Fruit fly (Drosophila melanogaster) whole organism, embryonic: ENCODE data around the gene pnt.

Source experiments
- ATbp ChIP-seq: fragments of 200-800 bp; sonication (Bioruptor generic); optimal IDR thresholded peaks from 2 replicates; lab custom pipeline; 2017; ENCODE audit warnings: missing biosample characterization, mild to moderate bottlenecking, missing genetic modification characterization, missing genetic modification reagents
- Antp ChIP-seq: fragments of 200-800 bp; sonication (Bioruptor generic); optimal IDR thresholded peaks from 3 replicates; lab custom pipeline; 2016; ENCODE audit warnings: missing biosample characterization, missing genetic modification characterization
- Bgb ChIP-seq: fragments of 200-800 bp; sonication (Bioruptor generic); IDR thresholded peaks from 2 replicates; pipeline ENCODE4 v1.3.6; 2022; ENCODE audit warnings: missing biosample characterization, missing genetic modification characterization; ENCODE audit not compliant: partially characterized antibody
- Bteb2 ChIP-seq: fragments of 200-800 bp; sonication (Bioruptor generic); optimal IDR thresholded peaks from 2 replicates; lab custom pipeline; 2016; ENCODE audit warnings: missing biosample characterization, missing genetic modification characterization
- CG10543 ChIP-seq: fragments of 200-800 bp; sonication (Bioruptor generic); optimal IDR thresholded peaks from 3 replicates; lab custom pipeline; 2017; ENCODE audit warnings: missing biosample characterization, mild to moderate bottlenecking, missing genetic modification characterization, moderate library complexity
- CG10979 ChIP-seq: fragments of 200-800 bp; sonication (Bioruptor generic); optimal IDR thresholded peaks from 2 replicates; lab custom pipeline; 2018; ENCODE audit warnings: missing biosample characterization, mild to moderate bottlenecking, missing genetic modification characterization, moderate library complexity
- CG11085 ChIP-seq: fragments of 200-800 bp; sonication (Bioruptor generic); IDR thresholded peaks from 2 replicates; pipeline ENCODE4 v1.3.6; 2022; ENCODE audit warnings: missing biosample characterization, missing genetic modification characterization
- CG11695 ChIP-seq: fragments of 200-800 bp; sonication (Bioruptor generic); IDR thresholded peaks from 3 replicates; pipeline ENCODE4 v1.3.6; 2022; ENCODE audit warnings: missing biosample characterization, missing genetic modification characterization
- CG15479 ChIP-seq: fragments of 200-800 bp; sonication (Bioruptor generic); optimal IDR thresholded peaks from 3 replicates; lab custom pipeline; 2019; ENCODE audit warnings: missing biosample characterization, mild to moderate bottlenecking, missing genetic modification characterization, moderate library complexity
- CG2712 ChIP-seq: fragments of 200-800 bp; optimal IDR thresholded peaks from 3 replicates; lab custom pipeline; 2019; ENCODE audit warnings: missing biosample characterization, mild to moderate bottlenecking, missing genetic modification characterization, moderate library complexity
- CG2875 ChIP-seq: fragments of 200-800 bp; sonication (Bioruptor generic); optimal IDR thresholded peaks from 2 replicates; lab custom pipeline; 2017; ENCODE audit warnings: missing biosample characterization, mild to moderate bottlenecking, missing genetic modification characterization, missing genetic modification reagents
- CG4282 ChIP-seq: fragments of 200-800 bp; sonication (Bioruptor generic); optimal IDR thresholded peaks from 2 replicates; lab custom pipeline; 2016; ENCODE audit warnings: missing biosample characterization, missing genetic modification characterization
- CG8089 ChIP-seq: fragments of 200-800 bp; sonication (Bioruptor generic); optimal IDR thresholded peaks from 3 replicates; lab custom pipeline; 2016; ENCODE audit warnings: missing biosample characterization, missing genetic modification characterization
- CG8359 ChIP-seq: fragments of 200-800 bp; sonication (Bioruptor generic); optimal IDR thresholded peaks from 2 replicates; lab custom pipeline; 2017; ENCODE audit warnings: missing biosample characterization, mild to moderate bottlenecking, missing genetic modification characterization, borderline replicate concordance
- CG9437 ChIP-seq: fragments of 200-800 bp; sonication (Bioruptor generic); optimal IDR thresholded peaks from 2 replicates; lab custom pipeline; 2018; ENCODE audit warnings: missing biosample characterization, mild to moderate bottlenecking, missing genetic modification characterization
- CHES-1-like ChIP-seq: fragments of 200-800 bp; sonication (Bioruptor generic); optimal IDR thresholded peaks from 2 replicates; lab custom pipeline; 2016; ENCODE audit warnings: missing biosample characterization, missing genetic modification characterization
- Chrac-16 ChIP-seq: fragments of 200-800 bp; sonication (Bioruptor generic); optimal IDR thresholded peaks from 3 replicates; lab custom pipeline; 2016; ENCODE audit warnings: missing biosample characterization, missing genetic modification characterization
- CoRest ChIP-seq: fragments of 200-800 bp; sonication (Bioruptor generic); optimal IDR thresholded peaks from 3 replicates; lab custom pipeline; 2018; ENCODE audit warnings: missing biosample characterization, mild to moderate bottlenecking, missing genetic modification characterization, moderate library complexity
- D19B ChIP-seq: fragments of 200-800 bp; sonication (Bioruptor generic); optimal IDR thresholded peaks from 2 replicates; lab custom pipeline; 2017; ENCODE audit warnings: missing biosample characterization, mild to moderate bottlenecking, missing genetic modification characterization
- Gsc ChIP-seq: fragments of 200-800 bp; sonication (Bioruptor generic); IDR thresholded peaks from 2 replicates; pipeline ENCODE4 v1.3.6; 2022; ENCODE audit warnings: missing biosample characterization, missing genetic modification characterization
- HLH3B ChIP-seq: fragments of 200-800 bp; sonication (Bioruptor generic); IDR thresholded peaks from 2 replicates; pipeline ENCODE4 v1.3.6; 2022; ENCODE audit warnings: missing biosample characterization, missing genetic modification characterization
- HLH54F ChIP-seq: fragments of 200-800 bp; sonication (Bioruptor generic); optimal IDR thresholded peaks from 3 replicates; lab custom pipeline; 2016; ENCODE audit warnings: missing biosample characterization, missing genetic modification characterization
- Hmr ChIP-seq: fragments of 200-800 bp; sonication (Bioruptor generic); optimal IDR thresholded peaks from 3 replicates; lab custom pipeline; 2017; ENCODE audit warnings: mild to moderate bottlenecking, missing biosample characterization, missing genetic modification reagents, missing genetic modification characterization
- Hmx ChIP-seq: fragments of 200-800 bp; sonication (Bioruptor generic); optimal IDR thresholded peaks from 2 replicates; lab custom pipeline; 2016; ENCODE audit warnings: missing biosample characterization, missing genetic modification characterization
- Hr3 ChIP-seq: fragments of 200-800 bp; sonication (Bioruptor generic); optimal IDR thresholded peaks from 3 replicates; lab custom pipeline; 2016; ENCODE audit warnings: missing biosample characterization, missing genetic modification characterization
- Hr78 ChIP-seq, 2 experiments: fragments of 200-800 bp in 1 of 2; fragments of >200 bp in 1 of 2; sonication (Bioruptor generic) in 1 of 2; optimal IDR thresholded peaks; 2 replicates each; lab custom pipeline; 2017 to 2019; ENCODE audit warnings: missing biosample characterization in 2 of 2, missing genetic modification characterization in 2 of 2, mild to moderate bottlenecking in 1 of 2, moderate library complexity in 1 of 2
- MTF-1 ChIP-seq: fragments of 200-800 bp; sonication (Bioruptor generic); optimal IDR thresholded peaks from 2 replicates; lab custom pipeline; 2018; ENCODE audit warnings: missing biosample characterization, mild to moderate bottlenecking, missing genetic modification characterization, borderline replicate concordance
- Med ChIP-seq: fragments of 200-800 bp; sonication (Bioruptor generic); peaks from one replicate; lab custom pipeline; 2016; ENCODE audit warnings: missing biosample characterization, missing genetic modification characterization, mild to moderate bottlenecking, inconsistent platforms, moderate library complexity
- Oaz ChIP-seq: fragments of 200-800 bp; sonication (Bioruptor generic); IDR thresholded peaks from 2 replicates; pipeline ENCODE4 v1.3.6; 2022; ENCODE audit warnings: missing biosample characterization, missing genetic modification characterization
- Six4 ChIP-seq: fragments of 200-800 bp; sonication (Bioruptor generic); optimal IDR thresholded peaks from 2 replicates; lab custom pipeline; 2016; ENCODE audit warnings: missing biosample characterization, missing genetic modification characterization
- Xrp1 ChIP-seq: fragments of 200-800 bp; sonication (Bioruptor generic); IDR thresholded peaks from 2 replicates; pipeline ENCODE4 v1.3.6; 2022; ENCODE audit warnings: missing biosample characterization, missing genetic modification characterization
- ato ChIP-seq: fragments of 200-800 bp; sonication (Bioruptor generic); IDR thresholded peaks from 2 replicates; pipeline ENCODE4 v1.3.6; 2022; ENCODE audit warnings: missing biosample characterization, missing genetic modification characterization; ENCODE audit not compliant: partially characterized antibody
- ci ChIP-seq: fragments of 200-800 bp; sonication (Bioruptor generic); IDR thresholded peaks from 3 replicates; pipeline ENCODE4 v1.3.6; 2022; ENCODE audit warnings: missing biosample characterization, missing genetic modification characterization
- corto ChIP-seq: fragments of 200-800 bp; sonication (Bioruptor generic); optimal IDR thresholded peaks from 2 replicates; lab custom pipeline; 2016; ENCODE audit warnings: missing biosample characterization, mild to moderate bottlenecking, missing genetic modification characterization, moderate library complexity
- da ChIP-seq: fragments of 200-800 bp; sonication (Bioruptor generic); optimal IDR thresholded peaks from 2 replicates; lab custom pipeline; 2016; ENCODE audit warnings: missing biosample characterization, missing genetic modification characterization
- esg ChIP-seq: fragments of 200-800 bp; sonication (Bioruptor generic); conservative IDR thresholded peaks from 2 replicates; pipeline ENCODE4 v1.3.6; 2022; ENCODE audit warnings: missing biosample characterization, missing genetic modification characterization
- hth ChIP-seq: fragments of >200 bp; optimal IDR thresholded peaks from 2 replicates; lab custom pipeline; 2017; ENCODE audit warnings: inconsistent platforms
- knrl ChIP-seq: fragments of 200-800 bp; sonication (Bioruptor generic); IDR thresholded peaks from 3 replicates; pipeline ENCODE4 v1.3.6; 2022; ENCODE audit warnings: missing biosample characterization, missing genetic modification characterization; ENCODE audit not compliant: partially characterized antibody
- lmd ChIP-seq: fragments of 200-800 bp; sonication (Bioruptor generic); IDR thresholded peaks from 2 replicates; pipeline ENCODE4 v1.3.6; 2022; ENCODE audit warnings: missing biosample characterization, missing genetic modification characterization
- lola ChIP-seq, 3 experiments: fragments of >200 bp in 2 of 3; fragments of 200-800 bp in 1 of 3; sonication (Bioruptor generic) in 1 of 3; optimal IDR thresholded peaks; 2 replicates each; lab custom pipeline; 2017 to 2019; ENCODE audit warnings: missing biosample characterization in 3 of 3, missing genetic modification characterization in 3 of 3, mild to moderate bottlenecking in 1 of 3, moderate library complexity in 1 of 3
- pfk ChIP-seq: fragments of 200-800 bp; sonication (Bioruptor generic); optimal IDR thresholded peaks from 2 replicates; lab custom pipeline; 2018; ENCODE audit warnings: missing biosample characterization, mild to moderate bottlenecking, missing genetic modification characterization, moderate library complexity
- phol ChIP-seq: fragments of 200-800 bp; sonication (Bioruptor generic); optimal IDR thresholded peaks from 3 replicates; lab custom pipeline; 2018; ENCODE audit warnings: missing biosample characterization, mild to moderate bottlenecking, missing genetic modification characterization, moderate library complexity
- prd ChIP-seq, 3 experiments: fragments of >200 bp in 2 of 3; fragments of 200-800 bp in 1 of 3; sonication (Bioruptor generic) in 1 of 3; optimal IDR thresholded peaks in 2 of 3; IDR thresholded peaks in 1 of 3; 2 replicates in 2 of 3; 3 replicates in 1 of 3; pipeline versions ENCODE4 v1.3.6 to Lab custom; 2017 to 2022; ENCODE audit warnings: missing biosample characterization in 1 of 3, missing genetic modification characterization in 1 of 3
- so ChIP-seq: fragments of 200-800 bp; sonication (Bioruptor generic); IDR thresholded peaks from 3 replicates; pipeline ENCODE4 v1.3.6; 2022; ENCODE audit warnings: missing biosample characterization, missing genetic modification characterization
- sug ChIP-seq: fragments of 200-800 bp; optimal IDR thresholded peaks from 2 replicates; lab custom pipeline; 2019; ENCODE audit warnings: missing biosample characterization, mild to moderate bottlenecking, missing genetic modification characterization, moderate library complexity
- trem ChIP-seq: fragments of 200-800 bp; optimal IDR thresholded peaks from 3 replicates; lab custom pipeline; 2019; ENCODE audit warnings: missing biosample characterization, mild to moderate bottlenecking, missing genetic modification characterization, moderate library complexity
- unpg ChIP-seq: fragments of 200-800 bp; sonication (Bioruptor generic); optimal IDR thresholded peaks from 3 replicates; lab custom pipeline; 2018; ENCODE audit warnings: missing biosample characterization, mild to moderate bottlenecking, missing genetic modification characterization, moderate library complexity
- usp ChIP-seq: fragments of >200 bp; optimal IDR thresholded peaks from 2 replicates; lab custom pipeline; 2017; ENCODE audit warnings: missing biosample characterization, missing genetic modification characterization
- vvl ChIP-seq: fragments of 200-800 bp; sonication (Bioruptor generic); IDR thresholded peaks from 2 replicates; pipeline ENCODE4 v1.3.6; 2022; ENCODE audit warnings: missing biosample characterization, missing genetic modification characterization
- zfh1 ChIP-seq: fragments of 200-800 bp; sonication (Bioruptor generic); IDR thresholded peaks from 3 replicates; pipeline ENCODE4 v1.3.6; 2022; ENCODE audit warnings: missing biosample characterization, missing genetic modification characterization

Gene pnt

dm6 chr3R:23315630-23316029 is 30.3 kb downstream of the pnt start (continued):
- TF ChIP-seq Bteb2 (GFP tag; lab: Kevin White, UChicago) (no peak), CG10543 (no peak), CG11695 (GFP tag; lab: Robert Waterston, UW) (no peak), CG10979 (tag; lab: Kevin White, UChicago) (peak; percentile 9), Oaz (GFP tag; lab: Robert Waterston, UW) (0 out of 2 replicates have a peak, but pooled peaks have one; percentile 7), Med (peak; percentile 67), prd (optimal IDR thresholded peaks at IDR 0.05; lab: Kevin White, UChicago) (no peak), prd (GFP tag; IDR thresholded peaks at IDR 0.05; lab: Robert Waterston, UW) (peak; percentile 50; the same call in 1 of the 3 replicates), HLH3B (GFP tag; lab: Robert Waterston, UW) (no peak), Six4 (GFP tag; lab: Kevin White, UChicago) (no peak), Hmx (GFP tag; lab: Kevin White, UChicago) (no peak), Antp (no peak), corto (GFP tag; lab: Kevin White, UChicago) (no peak), ato (GFP tag; lab: Robert Waterston, UW) (no peak), hth (no peak), vvl (peak; percentile 42), Xrp1 (GFP tag; lab: Robert Waterston, UW) (peak; percentile 55; the same call in 1 of the 2 replicates), ATbp (GFP tag; lab: Kevin White, UChicago) (peak; percentile 10), trem (tag; lab: Kevin White, UChicago) (no peak), Hr78 (GFP tag; optimal IDR thresholded peaks at IDR 0.05; lab: Kevin White, UChicago) (no peak), Gsc (GFP tag; lab: Robert Waterston, UW) (no peak), CG8359 (peak; percentile 3), Bgb (no peak), CG2875 (GFP tag; lab: Kevin White, UChicago) (peak; percentile 13), pfk (GFP tag; lab: Kevin White, UChicago) (no peak), CHES-1-like (no peak), sug (no peak), MTF-1 (GFP tag; lab: Kevin White, UChicago) (no peak), HLH54F (no peak), Hmr (GFP tag; lab: Kevin White, UChicago) (peak; percentile 3), lola (GFP tag; optimal IDR thresholded peaks at IDR 0.05; lab: Kevin White, UChicago) (peak in 1 of 3 experiments; percentile 31), D19B (GFP tag; lab: Kevin White, UChicago) (no peak), knrl (GFP tag; lab: Robert Waterston, UW) (no peak), CG4282 (GFP tag; lab: Kevin White, UChicago) (no peak), CG11085 (GFP tag; lab: Robert Waterston, UW) (no peak), Chrac-16 (peak; percentile 20), ci (GFP tag; lab: Robert Waterston, UW) (peak; percentile 62), zfh1 (GFP tag; lab: Robert Waterston, UW) (peak; percentile 41; the same call in 1 of the 3 replicates), usp (GFP tag; lab: Kevin White, UChicago) (no peak), CoRest (tag; lab: Kevin White, UChicago) (peak; percentile 16), so (GFP tag; lab: Robert Waterston, UW) (no peak), CG9437 (peak; percentile 45), lmd (GFP tag; lab: Robert Waterston, UW) (0 out of 2 replicates have a peak, but pooled peaks have one; percentile 16), CG15479 (GFP tag; lab: Kevin White, UChicago) (no peak), da (GFP tag; lab: Kevin White, UChicago) (no peak), CG8089 (GFP tag; lab: Kevin White, UChicago) (no peak), CG2712 (tag; lab: Kevin White, UChicago) (peak; percentile 30), Hr3 (GFP tag; lab: Kevin White, UChicago) (peak; percentile 1), esg (GFP tag; lab: Robert Waterston, UW) (peak; percentile 46), unpg (peak; percentile 24), phol (peak; percentile 10)
